Worm (Caenorhabditis elegans): ENCODE measurements around the gene msi-1.

DNA sequence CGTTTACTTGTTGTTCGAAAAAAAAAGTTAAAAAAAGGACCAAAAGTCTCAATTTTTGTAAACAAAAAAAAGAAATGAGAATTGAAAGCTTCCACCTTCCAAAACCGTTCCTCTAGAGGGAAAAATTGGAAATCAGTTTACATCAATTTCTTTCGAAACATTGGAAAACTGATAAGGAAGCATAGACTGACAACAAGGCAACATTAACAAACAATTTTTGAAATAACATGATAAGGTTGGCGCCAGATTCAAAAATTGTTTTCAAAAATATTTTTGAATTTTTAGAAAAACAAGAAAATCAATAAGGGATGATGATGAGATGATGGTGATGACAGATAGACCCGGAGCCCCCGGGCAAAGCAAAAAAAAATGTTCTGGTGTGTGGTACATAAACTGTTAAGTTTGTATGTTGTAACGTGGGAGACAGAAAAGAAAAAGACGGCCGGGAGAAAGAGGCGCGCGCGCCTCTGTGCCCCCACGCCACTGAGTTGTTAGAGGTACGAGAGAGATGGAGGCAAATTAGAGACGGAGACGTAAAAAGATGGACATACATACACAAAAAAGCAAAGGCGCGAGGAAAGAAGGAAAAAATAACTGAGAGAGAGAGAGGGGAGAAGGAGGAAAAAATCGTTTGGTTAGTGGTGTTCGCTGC, 3.9 kb upstream of the msi-1 start:
- TF ChIP-seq unc-39 (tag; optimal IDR thresholded peaks at IDR 0.05) (no peak), nhr-25 (tag; optimal IDR thresholded peaks at IDR 0.05) (peak; percentile 14), lin-15B (tag; optimal IDR thresholded peaks at IDR 0.05) (peak; percentile 27), ZK546.5 (tag; optimal IDR thresholded peaks at IDR 0.05) (no peak), unc-62 (GFP tag; optimal IDR thresholded peaks at IDR 0.05) (peak; percentile 41), skn-1 (tag; optimal IDR thresholded peaks at IDR 0.05) (peak; percentile 16), zag-1 (tag; optimal IDR thresholded peaks at IDR 0.05) (no peak), hmg-11 (tag; optimal IDR thresholded peaks at IDR 0.05) (peak; percentile 93), snpc-4 (tag; optimal IDR thresholded peaks at IDR 0.05) (peak; percentile 72), ama-1 (optimal IDR thresholded peaks at IDR 0.05) (no peak), ztf-4 (tag; optimal IDR thresholded peaks at IDR 0.05) (no peak), nhr-28 (tag; optimal IDR thresholded peaks at IDR 0.05) (no peak), ceh-16 (tag; optimal IDR thresholded peaks at IDR 0.05) (no peak), fkh-10 (GFP tag; optimal IDR thresholded peaks at IDR 0.05) (no peak)

All from whole organism, L3 larva.